Worm (Caenorhabditis elegans) whole organism, young adult: ENCODE data around the gene M28.9.

Experiments used
- B0019.2 ChIP-seq: fragments of 200-800 bp; sonication (Bioruptor generic); conservative IDR thresholded peaks from 2 replicates; pipeline ENCODE4 v1.3.6; 2022; ENCODE audit warnings: missing genetic modification reagents, missing genetic modification characterization, missing compliant biosample characterization
- B0035.1 ChIP-seq: sonication (generic microtip); optimal IDR thresholded peaks from 2 replicates; lab custom pipeline; 2016; ENCODE audit warnings: missing genetic modification characterization, mild to moderate bottlenecking, missing compliant biosample characterization, missing genotype, missing genetic modification reagents
- B0261.1 ChIP-seq: sonication (generic microtip); optimal IDR thresholded peaks from 2 replicates; lab custom pipeline; 2016; ENCODE audit warnings: mild to moderate bottlenecking, missing genetic modification characterization, moderate library complexity, missing compliant biosample characterization
- B0336.3 ChIP-seq: fragments of 200-800 bp; sonication (Bioruptor generic); IDR thresholded peaks from 2 replicates; pipeline ENCODE4 v1.3.6; 2022; ENCODE audit warnings: missing genetic modification characterization, missing compliant biosample characterization
- F33H1.4 ChIP-seq: fragments of 200-800 bp; sonication (Bioruptor generic); IDR thresholded peaks from 2 replicates; pipeline ENCODE4 v1.3.6; 2022; ENCODE audit warnings: missing genetic modification reagents, missing genetic modification characterization, missing compliant biosample characterization
- F39B2.1 ChIP-seq: fragments of 200-800 bp; sonication (Bioruptor generic); IDR thresholded peaks from 2 replicates; pipeline ENCODE4 v1.3.6; 2022; ENCODE audit warnings: missing genetic modification reagents, missing genetic modification characterization, missing compliant biosample characterization
- F52B5.7 ChIP-seq: sonication (generic microtip); optimal IDR thresholded peaks from 2 replicates; lab custom pipeline; 2016; ENCODE audit warnings: mild to moderate bottlenecking, missing genetic modification characterization, missing compliant biosample characterization
- K11D2.4 ChIP-seq: fragments of 200-800 bp; sonication (Bioruptor generic); IDR thresholded peaks from 2 replicates; pipeline ENCODE4 v1.3.6; 2022; ENCODE audit warnings: missing genetic modification reagents, missing genetic modification characterization, missing compliant biosample characterization
- K12H6.12 ChIP-seq: fragments of 200-800 bp; sonication (Bioruptor generic); optimal IDR thresholded peaks from 2 replicates; lab custom pipeline; 2018; ENCODE audit warnings: mild to moderate bottlenecking, missing genetic modification characterization, missing compliant biosample characterization
- T07F8.4 ChIP-seq: sonication (generic microtip); optimal IDR thresholded peaks from 2 replicates; lab custom pipeline; 2016; ENCODE audit warnings: mild to moderate bottlenecking, missing genetic modification characterization, moderate library complexity, missing compliant biosample characterization
- Y53F4B.3 ChIP-seq: fragments of 200-800 bp; sonication (Bioruptor generic); IDR thresholded peaks from 2 replicates; pipeline ENCODE4 v1.3.6; 2022; ENCODE audit warnings: missing genetic modification reagents, missing genetic modification characterization, missing compliant biosample characterization
- Y53G8AR.9 ChIP-seq: fragments of 200-800 bp; sonication (Bioruptor generic); conservative IDR thresholded peaks from 2 replicates; pipeline ENCODE4 v1.3.6; 2022; ENCODE audit warnings: missing genetic modification reagents, missing genetic modification characterization, missing compliant biosample characterization
- ama-1 ChIP-seq, 3 experiments: fragments of 150-350 bp in 1 of 3; sonication (generic microtip) in 2 of 3; optimal IDR thresholded peaks; 2 replicates each; lab custom pipeline; 2014 to 2018; ENCODE audit warnings: missing biosample characterization in 2 of 3, missing genetic modification characterization in 2 of 3, missing genetic modification reagents in 2 of 3
- atf-7 ChIP-seq: sonication (generic microtip); optimal IDR thresholded peaks from 2 replicates; lab custom pipeline; 2017; ENCODE audit warnings: mild to moderate bottlenecking, missing genetic modification characterization, missing compliant biosample characterization
- attf-5 ChIP-seq: fragments of 200-800 bp; sonication (Bioruptor generic); optimal IDR thresholded peaks from 2 replicates; lab custom pipeline; 2018; ENCODE audit warnings: mild to moderate bottlenecking, missing genetic modification characterization, missing compliant biosample characterization
- attf-6 ChIP-seq: fragments of 200-800 bp; sonication (Bioruptor generic); IDR thresholded peaks from 2 replicates; pipeline ENCODE4 v1.3.6; 2022; ENCODE audit warnings: missing genetic modification reagents, missing genetic modification characterization, missing compliant biosample characterization
- bed-2 ChIP-seq: fragments of 200-800 bp; sonication (Bioruptor generic); IDR thresholded peaks from 2 replicates; pipeline ENCODE4 v1.3.6; 2022; ENCODE audit warnings: missing genetic modification reagents, missing genetic modification characterization, missing compliant biosample characterization
- cebp-2 ChIP-seq: fragments of 200-800 bp; sonication (Bioruptor generic); IDR thresholded peaks from 2 replicates; pipeline ENCODE4 v1.3.6; 2022; ENCODE audit warnings: missing genetic modification characterization, missing compliant biosample characterization
- ceh-58 ChIP-seq: fragments of 200-800 bp; sonication (Bioruptor generic); IDR thresholded peaks from 2 replicates; pipeline ENCODE4 v1.3.6; 2022; ENCODE audit warnings: missing genetic modification characterization, missing compliant biosample characterization
- ceh-91 ChIP-seq: fragments of 200-800 bp; sonication (Bioruptor generic); IDR thresholded peaks from 2 replicates; pipeline ENCODE4 v1.3.6; 2022; ENCODE audit warnings: missing genetic modification reagents, missing genetic modification characterization, missing compliant biosample characterization
- chd-7 ChIP-seq: sonication (generic microtip); optimal IDR thresholded peaks from 2 replicates; lab custom pipeline; 2016; ENCODE audit warnings: mild to moderate bottlenecking, missing genetic modification characterization, moderate library complexity, missing compliant biosample characterization
- die-1 ChIP-seq: sonication (generic microtip); optimal IDR thresholded peaks from 2 replicates; lab custom pipeline; 2016; ENCODE audit warnings: missing genotype, mild to moderate bottlenecking, missing genetic modification characterization, missing compliant biosample characterization
- dox-1 ChIP-seq: fragments of 200-800 bp; sonication (Bioruptor generic); IDR thresholded peaks from 2 replicates; pipeline ENCODE4 v1.3.6; 2022; ENCODE audit warnings: missing genetic modification reagents, missing genetic modification characterization, missing compliant biosample characterization
- dpff-1 ChIP-seq: sonication (generic microtip); optimal IDR thresholded peaks from 2 replicates; lab custom pipeline; 2017; ENCODE audit warnings: mild to moderate bottlenecking, missing genetic modification characterization, missing compliant biosample characterization
- fkh-3 ChIP-seq: sonication (generic microtip); optimal IDR thresholded peaks from 2 replicates; lab custom pipeline; 2016; ENCODE audit warnings: mild to moderate bottlenecking, missing genetic modification characterization, missing compliant biosample characterization
- him-1 ChIP-seq: sonication (generic microtip); optimal IDR thresholded peaks from 2 replicates; lab custom pipeline; 2016; ENCODE audit warnings: missing genotype, missing genetic modification reagents, missing genetic modification characterization, missing compliant biosample characterization
- hmg-20 ChIP-seq: fragments of 200-800 bp; sonication (Bioruptor generic); IDR thresholded peaks from 2 replicates; pipeline ENCODE4 v1.3.6; 2022; ENCODE audit warnings: missing genetic modification reagents, missing genetic modification characterization, missing compliant biosample characterization
- hrde-1 ChIP-seq: sonication (generic microtip); optimal IDR thresholded peaks from 2 replicates; lab custom pipeline; 2016; ENCODE audit warnings: missing genetic modification characterization, mild to moderate bottlenecking, missing compliant biosample characterization, moderate library complexity, missing genotype, missing genetic modification reagents, borderline replicate concordance
- let-607 ChIP-seq, 2 experiments: fragments of 200-800 bp in 1 of 2; sonication (Bioruptor generic) in 1 of 2; sonication (generic microtip) in 1 of 2; optimal IDR thresholded peaks; 2 replicates each; lab custom pipeline; 2016 to 2018; ENCODE audit warnings: mild to moderate bottlenecking in 2 of 2, missing compliant biosample characterization in 2 of 2, missing genetic modification characterization in 2 of 2, moderate library complexity in 2 of 2, missing genotype in 1 of 2
- lin-54 ChIP-seq: fragments of 200-800 bp; sonication (Bioruptor generic); optimal IDR thresholded peaks from 2 replicates; lab custom pipeline; 2018; ENCODE audit warnings: mild to moderate bottlenecking, missing genetic modification characterization, missing compliant biosample characterization
- lsy-27 ChIP-seq: sonication (generic microtip); optimal IDR thresholded peaks from 2 replicates; lab custom pipeline; 2017; ENCODE audit warnings: missing genetic modification characterization, mild to moderate bottlenecking, missing compliant biosample characterization, antibody characterized with exemption, missing genotype, borderline replicate concordance; ENCODE audit not compliant: insufficient read depth
- mes-4 ChIP-seq: sonication (generic microtip); optimal IDR thresholded peaks from 2 replicates; lab custom pipeline; 2016; ENCODE audit warnings: missing genotype, missing genetic modification characterization, missing compliant biosample characterization
- nfyb-1 ChIP-seq: fragments of 200-800 bp; sonication (Bioruptor generic); IDR thresholded peaks from 2 replicates; pipeline ENCODE4 v1.3.6; 2022; ENCODE audit warnings: missing genetic modification reagents, missing genetic modification characterization, missing compliant biosample characterization
- nhr-120 ChIP-seq: fragments of 200-800 bp; sonication (Bioruptor generic); IDR thresholded peaks from 2 replicates; pipeline ENCODE4 v1.3.6; 2022; ENCODE audit warnings: missing genetic modification characterization, missing compliant biosample characterization
- pbrm-1 ChIP-seq: fragments of 200-800 bp; sonication (Bioruptor generic); IDR thresholded peaks from 2 replicates; pipeline ENCODE4 v1.3.6; 2022; ENCODE audit warnings: missing genetic modification reagents, missing genetic modification characterization, missing compliant biosample characterization
- rcor-1 ChIP-seq: fragments of 200-800 bp; sonication (Bioruptor generic); IDR thresholded peaks from 2 replicates; pipeline ENCODE4 v1.3.6; 2022; ENCODE audit warnings: missing genetic modification reagents, missing genetic modification characterization, missing compliant biosample characterization
- rec-8 ChIP-seq, 2 experiments: sonication (generic microtip); optimal IDR thresholded peaks; 2 replicates each; lab custom pipeline; 2016; ENCODE audit warnings: mild to moderate bottlenecking in 2 of 2, missing genetic modification characterization in 2 of 2, missing genetic modification reagents in 2 of 2, missing genotype in 2 of 2, missing biosample characterization in 1 of 2, missing compliant biosample characterization in 1 of 2, moderate library complexity in 1 of 2
- repo-1 ChIP-seq: sonication (generic microtip); optimal IDR thresholded peaks from 2 replicates; lab custom pipeline; 2017; ENCODE audit warnings: mild to moderate bottlenecking, missing genetic modification characterization, missing compliant biosample characterization
- rpc-1 ChIP-seq, 2 experiments: fragments of 150-350 bp in 1 of 2; sonication (generic microtip) in 1 of 2; optimal IDR thresholded peaks; 2 replicates each; lab custom pipeline; 2014 to 2018; ENCODE audit warnings: missing biosample characterization in 1 of 2, missing genetic modification characterization in 1 of 2, missing genetic modification reagents in 1 of 2, missing genotype in 1 of 2
- sdz-38 ChIP-seq: sonication (generic microtip); optimal IDR thresholded peaks from 2 replicates; lab custom pipeline; 2016; ENCODE audit warnings: missing genotype, missing genetic modification characterization, missing compliant biosample characterization
- sea-2 ChIP-seq: fragments of 200-800 bp; sonication (Bioruptor generic); IDR thresholded peaks from 2 replicates; pipeline ENCODE4 v1.3.6; 2022; ENCODE audit warnings: missing genetic modification characterization, missing compliant biosample characterization
- unc-130 ChIP-seq: sonication (generic microtip); optimal IDR thresholded peaks from 2 replicates; lab custom pipeline; 2016; ENCODE audit warnings: missing genetic modification reagents, missing genetic modification characterization, missing compliant biosample characterization
- zfh-2 ChIP-seq: fragments of 200-800 bp; sonication (Bioruptor generic); conservative IDR thresholded peaks from 2 replicates; pipeline ENCODE4 v1.3.6; 2022; ENCODE audit warnings: missing genetic modification reagents, missing genetic modification characterization, missing compliant biosample characterization
- zim-3 ChIP-seq: sonication (generic microtip); optimal IDR thresholded peaks from 2 replicates; lab custom pipeline; 2017; ENCODE audit warnings: mild to moderate bottlenecking, missing genetic modification characterization, moderate library complexity, missing compliant biosample characterization
- ztf-18 ChIP-seq: sonication (generic microtip); optimal IDR thresholded peaks from 2 replicates; lab custom pipeline; 2016; ENCODE audit warnings: missing genotype, mild to moderate bottlenecking, missing genetic modification characterization, missing compliant biosample characterization
- ztf-26 ChIP-seq: sonication (generic microtip); optimal IDR thresholded peaks from 2 replicates; lab custom pipeline; 2017; ENCODE audit warnings: missing genetic modification characterization, missing compliant biosample characterization
- ztf-3 ChIP-seq: fragments of 200-800 bp; sonication (Bioruptor generic); optimal IDR thresholded peaks from 2 replicates; lab custom pipeline; 2018; ENCODE audit warnings: mild to moderate bottlenecking, missing genetic modification characterization, missing compliant biosample characterization
- ztf-6 ChIP-seq: fragments of 200-800 bp; sonication (Bioruptor generic); IDR thresholded peaks from 2 replicates; pipeline ENCODE4 v1.3.6; 2022; ENCODE audit warnings: missing genetic modification reagents, missing genetic modification characterization, missing compliant biosample characterization

Gene M28.9

ce11 chrII:10657632-10658108 is 18.5 kb downstream of the M28.9 start, which contains the start of gene lact-3 (continued):
- TF ChIP-seq him-1 (tag; lab: Kevin White, UChicago) (peak; percentile 16), F33H1.4 (GFP tag; lab: Robert Waterston, UW) (peak; percentile 31), ztf-3 (no peak), rcor-1 (0 out of 2 replicates have a peak, but pooled peaks have one; percentile 13), ztf-18 (tag; lab: Kevin White, UChicago) (no peak), die-1 (no peak), hrde-1 (tag; lab: Kevin White, UChicago) (peak; percentile 80), B0336.3 (GFP tag; lab: Robert Waterston, UW) (peak; percentile 90), repo-1 (tag; lab: Kevin White, UChicago) (no peak), K12H6.12 (no peak), T07F8.4 (tag; lab: Kevin White, UChicago) (no peak), unc-130 (peak; percentile 18), K11D2.4 (no peak), ztf-26 (tag; lab: Kevin White, UChicago) (no peak), F52B5.7 (tag; lab: Kevin White, UChicago) (no peak), Y53G8AR.9 (peak; percentile 75), lsy-27 (tag; lab: Kevin White, UChicago) (no peak), nhr-120 (GFP tag; lab: Robert Waterston, UW) (no peak), pbrm-1 (GFP tag; lab: Robert Waterston, UW) (no peak), bed-2 (GFP tag; lab: Robert Waterston, UW) (no peak), cebp-2 (0 out of 2 replicates have a peak, but pooled peaks have one; percentile 72), mes-4 (tag; lab: Kevin White, UChicago) (no peak), ztf-6 (GFP tag; lab: Robert Waterston, UW) (no peak), ceh-58 (GFP tag; lab: Robert Waterston, UW) (no peak), sea-2 (GFP tag; lab: Robert Waterston, UW) (no peak), B0261.1 (tag; lab: Kevin White, UChicago) (no peak), chd-7 (peak; percentile 35), lin-54 (GFP tag; lab: Kevin White, UChicago) (peak; percentile 52), Y53F4B.3 (GFP tag; lab: Robert Waterston, UW) (no peak), F39B2.1 (GFP tag; lab: Robert Waterston, UW) (no peak), B0019.2 (GFP tag; lab: Robert Waterston, UW) (no peak), attf-5 (GFP tag; lab: Kevin White, UChicago) (no peak), attf-6 (GFP tag; lab: Robert Waterston, UW) (0 out of 2 replicates have a peak, but pooled peaks have one; percentile 29), let-607 (tag; optimal IDR thresholded peaks at IDR 0.05; lab: Kevin White, UChicago) (no peak), ama-1 (optimal IDR thresholded peaks at IDR 0.05; lab: Kevin White, UChicago) (no peak), ama-1 (GFP tag; optimal IDR thresholded peaks at IDR 0.05; lab: Kevin White, UChicago) (peak in 1 of 2 experiments; percentile 34), atf-7 (tag; lab: Kevin White, UChicago) (no peak), ceh-91 (GFP tag; lab: Robert Waterston, UW) (0 out of 2 replicates have a peak, but pooled peaks have one; percentile 16), rpc-1 (optimal IDR thresholded peaks at IDR 0.05; lab: Kevin White, UChicago) (no peak), rpc-1 (tag; optimal IDR thresholded peaks at IDR 0.05; lab: Kevin White, UChicago) (no peak), sdz-38 (tag; lab: Kevin White, UChicago) (no peak), zfh-2 (GFP tag; lab: Robert Waterston, UW) (0 out of 2 replicates have a peak, but pooled peaks have one; percentile 5), rec-8 (tag; optimal IDR thresholded peaks at IDR 0.05; lab: Kevin White, UChicago) (no peak), nfyb-1 (peak; percentile 63; the same call in 1 of the 2 replicates), zim-3 (tag; lab: Kevin White, UChicago) (no peak), dox-1 (no peak), dpff-1 (tag; lab: Kevin White, UChicago) (no peak), hmg-20 (no peak), B0035.1 (tag; lab: Kevin White, UChicago) (no peak), fkh-3 (tag; lab: Kevin White, UChicago) (no peak)
